Fruit fly (Drosophila melanogaster): ENCODE results near the gene Fpgs1.

- TF ChIP-seq Mio (GFP tag; optimal IDR thresholded peaks at IDR 0.05) (no peak), Dfd (GFP tag; optimal IDR thresholded peaks at IDR 0.05) (no peak)
Observed at dm6 chrX:12575827-12576408, 35.7 kb upstream of the Fpgs1 start.

All from whole organism, wandering third instar larva.